Worm (Caenorhabditis elegans) whole organism, L4/young adult: Measurements from ENCODE around the gene inx-1.

Experiments used
- dao-5 ChIP-seq: sonication (generic microtip); optimal IDR thresholded peaks from 2 replicates; lab custom pipeline; 2016; ENCODE audit warnings: missing genotype, missing genetic modification characterization, moderate library complexity, missing compliant biosample characterization
- him-1 ChIP-seq: sonication (generic microtip); optimal IDR thresholded peaks from 2 replicates; lab custom pipeline; 2016; ENCODE audit warnings: missing genotype, missing genetic modification reagents, missing genetic modification characterization, missing compliant biosample characterization

DNA sequence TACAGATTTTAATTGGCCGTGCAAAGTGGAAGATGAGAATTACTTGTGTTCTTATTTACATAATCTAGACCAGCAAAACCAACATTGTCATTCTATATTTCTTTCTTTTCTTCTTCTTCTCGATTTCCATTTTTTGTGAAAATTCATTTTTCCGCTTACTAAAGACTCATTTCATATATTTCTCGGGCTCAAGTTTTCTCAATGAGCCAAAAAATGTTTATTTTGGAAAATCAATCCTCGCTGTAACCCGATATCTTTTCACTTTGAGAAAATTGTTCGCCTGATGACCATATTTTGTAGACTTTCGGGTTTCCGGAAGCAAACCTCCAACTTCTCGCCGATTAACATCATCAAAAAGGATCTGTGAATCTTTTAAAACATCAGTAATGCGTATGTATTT is 42.2 kb downstream of the inx-1 start, which contains the start of gene nhx-4:
- TF ChIP-seq dao-5 (tag; lab: Kevin White, UChicago) = no peak
- no peak for TF ChIP-seq him-1 (tag; lab: Kevin White, UChicago)
